Fruit fly (Drosophila melanogaster) whole organism, embryonic: ENCODE results near the gene CG11726.

ENCODE experiments used
- Ada2b ChIP-seq: fragments of 200-800 bp; sonication (Bioruptor generic); IDR thresholded peaks from 2 replicates; pipeline ENCODE4 v1.3.6; 2022; ENCODE audit warnings: missing biosample characterization, missing genetic modification characterization
- B-H1 ChIP-seq: fragments of 200-800 bp; sonication (Bioruptor generic); IDR thresholded peaks from 3 replicates; pipeline ENCODE4 v1.3.6; 2022; ENCODE audit warnings: missing biosample characterization, missing genetic modification characterization
- CG11085 ChIP-seq: fragments of 200-800 bp; sonication (Bioruptor generic); IDR thresholded peaks from 2 replicates; pipeline ENCODE4 v1.3.6; 2022; ENCODE audit warnings: missing biosample characterization, missing genetic modification characterization
- CG13123 ChIP-seq: fragments of 200-800 bp; sonication (Bioruptor generic); optimal IDR thresholded peaks from 2 replicates; lab custom pipeline; 2016; ENCODE audit warnings: missing biosample characterization, missing genetic modification characterization
- CG15073 ChIP-seq: fragments of 200-800 bp; sonication (Bioruptor generic); optimal IDR thresholded peaks from 2 replicates; lab custom pipeline; 2016; ENCODE audit warnings: missing biosample characterization, missing genetic modification characterization
- CG1529 ChIP-seq: fragments of 200-800 bp; sonication (Bioruptor generic); optimal IDR thresholded peaks from 3 replicates; lab custom pipeline; 2018; ENCODE audit warnings: missing biosample characterization, missing genetic modification characterization
- CG1832 ChIP-seq: fragments of 200-800 bp; sonication (Bioruptor generic); optimal IDR thresholded peaks from 2 replicates; lab custom pipeline; 2017; ENCODE audit warnings: missing biosample characterization, mild to moderate bottlenecking, missing genetic modification characterization, inconsistent platforms
- CG2712 ChIP-seq: fragments of 200-800 bp; optimal IDR thresholded peaks from 3 replicates; lab custom pipeline; 2019; ENCODE audit warnings: missing biosample characterization, mild to moderate bottlenecking, missing genetic modification characterization, moderate library complexity
- CG4707 ChIP-seq: fragments of 200-800 bp; sonication (Bioruptor generic); optimal IDR thresholded peaks from 2 replicates; lab custom pipeline; 2018; ENCODE audit warnings: missing biosample characterization, mild to moderate bottlenecking, missing genetic modification characterization, moderate library complexity
- CG6813 ChIP-seq: fragments of 200-800 bp; sonication (Bioruptor generic); optimal IDR thresholded peaks from 2 replicates; lab custom pipeline; 2017; ENCODE audit warnings: missing biosample characterization, missing genetic modification characterization, mild to moderate bottlenecking, moderate library complexity, missing genetic modification reagents
- CG6854 ChIP-seq: fragments of 200-800 bp; sonication (Bioruptor generic); optimal IDR thresholded peaks from 3 replicates; lab custom pipeline; 2017; ENCODE audit warnings: missing biosample characterization, mild to moderate bottlenecking, missing genetic modification characterization
- CG7745 ChIP-seq: fragments of 200-800 bp; sonication (Bioruptor generic); optimal IDR thresholded peaks from 2 replicates; lab custom pipeline; 2018; ENCODE audit warnings: missing biosample characterization, mild to moderate bottlenecking, missing genetic modification characterization, moderate library complexity
- CG7786 ChIP-seq: fragments of 200-800 bp; sonication (Bioruptor generic); optimal IDR thresholded peaks from 2 replicates; lab custom pipeline; 2016; ENCODE audit warnings: missing biosample characterization, missing genetic modification characterization
- CG9817 ChIP-seq: fragments of 200-800 bp; sonication (Bioruptor generic); optimal IDR thresholded peaks from 2 replicates; lab custom pipeline; 2018; ENCODE audit warnings: missing biosample characterization, mild to moderate bottlenecking, missing genetic modification characterization, moderate library complexity
- CG9932 ChIP-seq: fragments of 200-800 bp; sonication (Bioruptor generic); IDR thresholded peaks from 2 replicates; pipeline ENCODE4 v1.3.6; 2022; ENCODE audit warnings: missing biosample characterization, missing genetic modification characterization
- Chrac-16 ChIP-seq: fragments of 200-800 bp; sonication (Bioruptor generic); optimal IDR thresholded peaks from 3 replicates; lab custom pipeline; 2016; ENCODE audit warnings: missing biosample characterization, missing genetic modification characterization
- D19B ChIP-seq: fragments of 200-800 bp; sonication (Bioruptor generic); optimal IDR thresholded peaks from 2 replicates; lab custom pipeline; 2017; ENCODE audit warnings: missing biosample characterization, mild to moderate bottlenecking, missing genetic modification characterization
- Dbx ChIP-seq: fragments of 200-800 bp; sonication (Bioruptor generic); IDR thresholded peaks from 3 replicates; pipeline ENCODE4 v1.3.6; 2022; ENCODE audit warnings: missing biosample characterization, missing genetic modification characterization
- Dek ChIP-seq: fragments of 200-800 bp; sonication (Bioruptor generic); optimal IDR thresholded peaks from 3 replicates; lab custom pipeline; 2019; ENCODE audit warnings: missing biosample characterization, mild to moderate bottlenecking, missing genetic modification characterization, moderate library complexity
- HLH4C ChIP-seq: fragments of 200-800 bp; sonication (Bioruptor generic); IDR thresholded peaks from 3 replicates; pipeline ENCODE4 v1.3.6; 2022; ENCODE audit warnings: missing biosample characterization, missing genetic modification characterization; ENCODE audit not compliant: partially characterized antibody
- Hr51 ChIP-seq, 2 experiments: fragments of 200-800 bp; sonication (Bioruptor generic); optimal IDR thresholded peaks; 2 replicates in 1 of 2; 3 replicates in 1 of 2; lab custom pipeline; 2016 to 2018; ENCODE audit warnings: missing biosample characterization in 2 of 2, missing genetic modification characterization in 2 of 2, mild to moderate bottlenecking in 1 of 2, moderate library complexity in 1 of 2
- Kr ChIP-seq: fragments of 200-800 bp; sonication (Bioruptor generic); optimal IDR thresholded peaks from 2 replicates; lab custom pipeline; 2017; ENCODE audit warnings: missing biosample characterization, mild to moderate bottlenecking, missing genetic modification characterization
- Max ChIP-seq: fragments of 200-800 bp; sonication (Bioruptor generic); optimal IDR thresholded peaks from 2 replicates; lab custom pipeline; 2016; ENCODE audit warnings: missing biosample characterization, mild to moderate bottlenecking, missing genetic modification characterization
- Med ChIP-seq: fragments of 200-800 bp; sonication (Bioruptor generic); peaks from one replicate; lab custom pipeline; 2016; ENCODE audit warnings: missing biosample characterization, missing genetic modification characterization, mild to moderate bottlenecking, inconsistent platforms, moderate library complexity
- Rfx ChIP-seq: fragments of 200-800 bp; sonication (Bioruptor generic); IDR thresholded peaks from 2 replicates; pipeline ENCODE4 v1.3.6; 2022; ENCODE audit warnings: missing biosample characterization, missing genetic modification characterization
- amos ChIP-seq: fragments of 200-800 bp; sonication (Bioruptor generic); IDR thresholded peaks from 2 replicates; pipeline ENCODE4 v1.3.6; 2022; ENCODE audit warnings: missing biosample characterization, missing genetic modification characterization; ENCODE audit not compliant: partially characterized antibody
- aop ChIP-seq: fragments of 200-800 bp; sonication (Bioruptor generic); IDR thresholded peaks from 2 replicates; pipeline ENCODE4 v1.3.6; 2022; ENCODE audit warnings: missing biosample characterization, missing genetic modification characterization
- ara ChIP-seq: fragments of 200-800 bp; sonication (Bioruptor generic); IDR thresholded peaks from 2 replicates; pipeline ENCODE4 v1.3.6; 2022; ENCODE audit warnings: missing biosample characterization, missing genetic modification characterization
- bbx ChIP-seq: fragments of 200-800 bp; sonication (Bioruptor generic); IDR thresholded peaks from 2 replicates; pipeline ENCODE4 v1.3.6; 2022; ENCODE audit warnings: missing biosample characterization, missing genetic modification characterization; ENCODE audit not compliant: partially characterized antibody
- br ChIP-seq: fragments of >200 bp; optimal IDR thresholded peaks from 2 replicates; lab custom pipeline; 2017
- chinmo ChIP-seq: fragments of 200-800 bp; sonication (Bioruptor generic); IDR thresholded peaks from 4 replicates; pipeline ENCODE4 v1.3.6; 2022; ENCODE audit warnings: missing biosample characterization, missing genetic modification characterization; ENCODE audit not compliant: partially characterized antibody
- ci ChIP-seq: fragments of 200-800 bp; sonication (Bioruptor generic); IDR thresholded peaks from 3 replicates; pipeline ENCODE4 v1.3.6; 2022; ENCODE audit warnings: missing biosample characterization, missing genetic modification characterization
- danr ChIP-seq: fragments of 200-800 bp; sonication (Bioruptor generic); IDR thresholded peaks from 2 replicates; pipeline ENCODE4 v1.3.6; 2022; ENCODE audit warnings: missing biosample characterization, missing genetic modification characterization
- disco-r ChIP-seq: fragments of 200-800 bp; sonication (Bioruptor generic); optimal IDR thresholded peaks from 2 replicates; lab custom pipeline; 2016; ENCODE audit warnings: missing biosample characterization, missing genetic modification characterization
- h ChIP-seq: fragments of >200 bp; optimal IDR thresholded peaks from 2 replicates; lab custom pipeline; 2017
- insv ChIP-seq, 2 experiments: fragments of 200-800 bp; sonication (Bioruptor generic); optimal IDR thresholded peaks; 3 replicates each; lab custom pipeline; 2016 to 2018; ENCODE audit warnings: missing biosample characterization in 2 of 2, missing genetic modification characterization in 2 of 2
- jigr1 ChIP-seq: fragments of 200-800 bp; sonication (Bioruptor generic); IDR thresholded peaks from 3 replicates; pipeline ENCODE4 v1.3.6; 2022; ENCODE audit warnings: missing biosample characterization, missing genetic modification characterization
- lab ChIP-seq: fragments of 200-800 bp; sonication (Bioruptor generic); optimal IDR thresholded peaks from 3 replicates; lab custom pipeline; 2017; ENCODE audit warnings: missing biosample characterization, missing genetic modification characterization, mild to moderate bottlenecking, moderate library complexity, missing genetic modification reagents
- lola ChIP-seq, 3 experiments: fragments of >200 bp in 2 of 3; fragments of 200-800 bp in 1 of 3; sonication (Bioruptor generic) in 1 of 3; optimal IDR thresholded peaks; 2 replicates each; lab custom pipeline; 2017 to 2019; ENCODE audit warnings: missing biosample characterization in 3 of 3, missing genetic modification characterization in 3 of 3, mild to moderate bottlenecking in 1 of 3, moderate library complexity in 1 of 3
- pan ChIP-seq, 4 experiments: fragments of >200 bp in 3 of 4; fragments of 200-800 bp in 1 of 4; sonication (Bioruptor generic) in 1 of 4; optimal IDR thresholded peaks in 3 of 4; IDR thresholded peaks in 1 of 4; 2 replicates each; pipeline versions ENCODE4 v1.3.6 to Lab custom; 2017 to 2022; ENCODE audit warnings: missing biosample characterization in 2 of 4, missing genetic modification characterization in 2 of 4, mixed read lengths in 1 of 4
- pita ChIP-seq: fragments of 200-800 bp; sonication (Bioruptor generic); optimal IDR thresholded peaks from 2 replicates; lab custom pipeline; 2017; ENCODE audit warnings: missing biosample characterization, mild to moderate bottlenecking, missing genetic modification characterization
- pros ChIP-seq: fragments of 200-800 bp; sonication (Bioruptor generic); optimal IDR thresholded peaks from 3 replicates; lab custom pipeline; 2019; ENCODE audit warnings: missing biosample characterization, mild to moderate bottlenecking, missing genetic modification characterization, moderate library complexity
- rib ChIP-seq: fragments of 200-800 bp; sonication (Bioruptor generic); IDR thresholded peaks from 2 replicates; pipeline ENCODE4 v1.3.6; 2022; ENCODE audit warnings: missing biosample characterization, missing genetic modification characterization
- ro ChIP-seq: fragments of 200-800 bp; sonication (Bioruptor generic); IDR thresholded peaks from 2 replicates; pipeline ENCODE4 v1.3.6; 2022; ENCODE audit warnings: missing biosample characterization, missing genetic modification characterization
- shn ChIP-seq: fragments of 200-800 bp; sonication (Bioruptor generic); optimal IDR thresholded peaks from 3 replicates; lab custom pipeline; 2016; ENCODE audit warnings: missing biosample characterization, missing genetic modification characterization
- sisA ChIP-seq: fragments of 200-800 bp; sonication (Bioruptor generic); IDR thresholded peaks from 2 replicates; pipeline ENCODE4 v1.3.6; 2022; ENCODE audit warnings: missing biosample characterization, missing genetic modification characterization
- tap ChIP-seq: fragments of 200-800 bp; optimal IDR thresholded peaks from 3 replicates; lab custom pipeline; 2019; ENCODE audit warnings: missing biosample characterization, mild to moderate bottlenecking, missing genetic modification characterization, moderate library complexity
- tgo ChIP-seq: fragments of 200-800 bp; sonication (Bioruptor generic); IDR thresholded peaks from 3 replicates; pipeline ENCODE4 v1.3.6; 2022; ENCODE audit warnings: missing biosample characterization, missing genetic modification characterization
- vvl ChIP-seq: fragments of 200-800 bp; sonication (Bioruptor generic); IDR thresholded peaks from 2 replicates; pipeline ENCODE4 v1.3.6; 2022; ENCODE audit warnings: missing biosample characterization, missing genetic modification characterization

The CG11726 gene

DNA sequence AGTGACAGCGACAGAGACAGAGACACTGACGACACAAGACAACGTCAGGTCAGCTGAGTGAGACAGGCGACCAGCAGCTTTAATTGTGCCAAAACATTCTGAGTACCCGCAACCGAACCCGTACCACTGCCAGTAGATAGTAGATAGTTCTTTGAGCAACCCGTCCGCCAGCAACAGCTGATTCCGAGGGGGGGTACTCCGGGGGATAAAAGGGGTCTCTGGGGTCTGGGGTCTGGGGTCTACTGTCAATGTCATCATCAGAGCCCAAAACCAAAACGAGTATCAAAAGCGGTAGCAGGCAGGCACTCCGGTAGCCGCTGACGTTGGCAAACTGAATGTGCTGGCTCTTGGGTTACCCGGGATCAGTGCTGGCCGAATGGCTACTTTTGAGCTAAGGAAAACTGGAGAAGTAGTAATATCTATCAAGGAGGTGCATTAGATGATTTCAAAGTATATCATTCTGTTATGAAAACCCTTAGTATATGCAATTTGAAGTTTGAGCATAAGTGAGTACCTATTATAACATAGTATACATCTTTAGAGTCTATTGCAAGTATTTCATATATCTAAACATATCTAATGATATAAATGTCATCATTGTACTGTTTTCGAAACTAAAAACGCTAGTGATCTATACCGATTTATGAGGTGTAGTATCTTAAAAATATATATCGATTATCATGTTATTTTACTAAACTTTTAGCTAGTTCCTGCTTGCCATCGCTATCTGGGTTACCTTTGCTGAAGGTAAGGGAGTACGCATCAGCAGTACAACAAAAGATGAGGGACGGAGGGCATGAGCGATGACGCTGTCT, 13.2 kb upstream of the CG11726 start (continued):
- TF ChIP-seq br (lab: Kevin White, UChicago): no peak
- TF ChIP-seq CG11085 (GFP tag; lab: Robert Waterston, UW): peak; percentile 41; the same call in 1 of the 2 replicates
- no peak for TF ChIP-seq CG7786 (GFP tag; lab: Kevin White, UChicago)
- no peak for TF ChIP-seq Kr (GFP tag; lab: Kevin White, UChicago)
- no peak for TF ChIP-seq shn
- TF ChIP-seq amos (GFP tag; lab: Robert Waterston, UW): no peak
- TF ChIP-seq pan (optimal IDR thresholded peaks at IDR 0.05; lab: Kevin White, UChicago): no peak
- TF ChIP-seq pan (GFP tag; optimal IDR thresholded peaks at IDR 0.05 in 1 of 2, IDR thresholded peaks at IDR 0.05 in 1 of 2): peak in 1 of 2 experiments; percentile 7
- TF ChIP-seq jigr1 (GFP tag; lab: Robert Waterston, UW): no peak
- TF ChIP-seq insv (GFP tag; optimal IDR thresholded peaks at IDR 0.05; lab: Kevin White, UChicago): no peak
- TF ChIP-seq CG9932 (GFP tag; lab: Robert Waterston, UW): 0 out of 2 replicates have a peak, but pooled peaks have one; percentile 35
- no peak for TF ChIP-seq CG7745 (tag; lab: Kevin White, UChicago)
- no peak for TF ChIP-seq CG15073 (GFP tag; lab: Kevin White, UChicago)
- TF ChIP-seq Dek (tag; lab: Kevin White, UChicago): no peak
- TF ChIP-seq ara: no peak
- TF ChIP-seq ci (GFP tag; lab: Robert Waterston, UW): 0 out of 3 replicates have a peak, but pooled peaks have one; percentile 38
- no peak for TF ChIP-seq CG1529 (GFP tag; lab: Kevin White, UChicago)
- no peak for TF ChIP-seq Ada2b (GFP tag; lab: Robert Waterston, UW)
- TF ChIP-seq lab (GFP tag; lab: Kevin White, UChicago): peak; percentile 50
- no peak for TF ChIP-seq B-H1
- TF ChIP-seq tap (tag; lab: Kevin White, UChicago): no peak
- TF ChIP-seq ro (GFP tag; lab: Robert Waterston, UW): no peak
- TF ChIP-seq Hr51 (GFP tag; optimal IDR thresholded peaks at IDR 0.05; lab: Kevin White, UChicago): peak in 1 of 2 experiments; percentile 7
- no peak for TF ChIP-seq D19B (GFP tag; lab: Kevin White, UChicago)
- no peak for TF ChIP-seq CG2712 (tag; lab: Kevin White, UChicago)
- no peak for TF ChIP-seq Max (GFP tag; lab: Kevin White, UChicago)
- no peak for TF ChIP-seq Chrac-16 (GFP tag; lab: Kevin White, UChicago)
- peak; percentile 57 for TF ChIP-seq Med
- no peak for TF ChIP-seq disco-r
- TF ChIP-seq pita (GFP tag; lab: Kevin White, UChicago): no peak
- TF ChIP-seq rib (GFP tag; lab: Robert Waterston, UW): peak; percentile 70
- 0 out of 4 replicates have a peak, but pooled peaks have one; percentile 46 for TF ChIP-seq chinmo (GFP tag; lab: Robert Waterston, UW)
- peak; percentile 3 for TF ChIP-seq CG1832 (GFP tag; lab: Kevin White, UChicago)
- TF ChIP-seq tgo: peak; percentile 16; the same call in 1 of the 3 replicates
- no peak for TF ChIP-seq CG9817
- TF ChIP-seq lola (GFP tag; optimal IDR thresholded peaks at IDR 0.05; lab: Kevin White, UChicago): peak in 1 of 3 experiments; percentile 17
- TF ChIP-seq CG13123: no peak
- TF ChIP-seq Dbx (GFP tag; lab: Robert Waterston, UW): peak; percentile 48; the same call in 1 of the 3 replicates
- no peak for TF ChIP-seq pros (GFP tag; lab: Kevin White, UChicago)
- no peak for TF ChIP-seq bbx
- TF ChIP-seq Rfx: peak; percentile 45
- no peak for TF ChIP-seq sisA (GFP tag; lab: Robert Waterston, UW)
- no peak for TF ChIP-seq HLH4C (GFP tag; lab: Robert Waterston, UW)
- TF ChIP-seq danr (GFP tag; lab: Robert Waterston, UW): no peak
- no peak for TF ChIP-seq CG6854 (GFP tag; lab: Kevin White, UChicago)
- TF ChIP-seq aop (GFP tag; lab: Robert Waterston, UW): no peak
- no peak for TF ChIP-seq CG4707
- TF ChIP-seq CG6813 (GFP tag; lab: Kevin White, UChicago): no peak
- peak; percentile 37; the same call in 1 of the 2 replicates for TF ChIP-seq vvl
- TF ChIP-seq h (lab: Kevin White, UChicago): no peak
